Fruit fly (Drosophila melanogaster) whole organism, embryonic: Measurements from ENCODE around the gene Drs.

Experiments
- B-H2 ChIP-seq: fragments of 200-800 bp; sonication (Bioruptor generic); optimal IDR thresholded peaks from 2 replicates; lab custom pipeline; 2018; ENCODE audit warnings: missing biosample characterization, mild to moderate bottlenecking, missing genetic modification characterization
- Bteb2 ChIP-seq: fragments of 200-800 bp; sonication (Bioruptor generic); optimal IDR thresholded peaks from 2 replicates; lab custom pipeline; 2016; ENCODE audit warnings: missing biosample characterization, missing genetic modification characterization
- CG11085 ChIP-seq: fragments of 200-800 bp; sonication (Bioruptor generic); IDR thresholded peaks from 2 replicates; pipeline ENCODE4 v1.3.6; 2022; ENCODE audit warnings: missing biosample characterization, missing genetic modification characterization
- CG11398 ChIP-seq: fragments of 200-800 bp; sonication (Bioruptor generic); optimal IDR thresholded peaks from 2 replicates; lab custom pipeline; 2016; ENCODE audit warnings: missing biosample characterization, missing genetic modification characterization
- CG11695 ChIP-seq: fragments of 200-800 bp; sonication (Bioruptor generic); IDR thresholded peaks from 3 replicates; pipeline ENCODE4 v1.3.6; 2022; ENCODE audit warnings: missing biosample characterization, missing genetic modification characterization
- CG12299 ChIP-seq: fragments of 200-800 bp; sonication (Bioruptor generic); optimal IDR thresholded peaks from 2 replicates; lab custom pipeline; 2018; ENCODE audit warnings: missing biosample characterization, mild to moderate bottlenecking, missing genetic modification characterization
- CG12942 ChIP-seq: fragments of 200-800 bp; sonication (Bioruptor generic); optimal IDR thresholded peaks from 3 replicates; lab custom pipeline; 2016; ENCODE audit warnings: missing biosample characterization, missing genetic modification characterization
- CG17328 ChIP-seq: fragments of 200-800 bp; sonication (Bioruptor generic); IDR thresholded peaks from 2 replicates; pipeline ENCODE4 v1.3.6; 2022; ENCODE audit warnings: missing biosample characterization, missing genetic modification characterization
- CG17568 ChIP-seq: fragments of 200-800 bp; sonication (Bioruptor generic); optimal IDR thresholded peaks from 2 replicates; lab custom pipeline; 2018; ENCODE audit warnings: missing biosample characterization, mild to moderate bottlenecking, missing genetic modification characterization, moderate library complexity
- CG32532 ChIP-seq: fragments of 200-800 bp; sonication (Bioruptor generic); IDR thresholded peaks from 2 replicates; pipeline ENCODE4 v1.3.6; 2022; ENCODE audit warnings: missing biosample characterization, missing genetic modification characterization
- CG4707 ChIP-seq: fragments of 200-800 bp; sonication (Bioruptor generic); optimal IDR thresholded peaks from 2 replicates; lab custom pipeline; 2018; ENCODE audit warnings: missing biosample characterization, mild to moderate bottlenecking, missing genetic modification characterization, moderate library complexity
- CG4820 ChIP-seq: fragments of 200-800 bp; sonication (Bioruptor generic); optimal IDR thresholded peaks from 3 replicates; lab custom pipeline; 2016; ENCODE audit warnings: missing biosample characterization, missing genetic modification characterization
- CG4854 ChIP-seq: fragments of 200-800 bp; sonication (Bioruptor generic); optimal IDR thresholded peaks from 2 replicates; lab custom pipeline; 2016; ENCODE audit warnings: missing biosample characterization, missing genetic modification characterization, inconsistent platforms
- CG6765 ChIP-seq: fragments of 200-800 bp; sonication (Bioruptor generic); optimal IDR thresholded peaks from 3 replicates; lab custom pipeline; 2017; ENCODE audit warnings: missing biosample characterization, mild to moderate bottlenecking, missing genetic modification characterization
- CG7786 ChIP-seq: fragments of 200-800 bp; sonication (Bioruptor generic); optimal IDR thresholded peaks from 2 replicates; lab custom pipeline; 2016; ENCODE audit warnings: missing biosample characterization, missing genetic modification characterization
- CG8388 ChIP-seq: fragments of 200-800 bp; sonication (Bioruptor generic); optimal IDR thresholded peaks from 2 replicates; lab custom pipeline; 2019; ENCODE audit warnings: missing biosample characterization, mild to moderate bottlenecking, missing genetic modification characterization, moderate library complexity
- CG9876 ChIP-seq: fragments of 200-800 bp; sonication (Bioruptor generic); optimal IDR thresholded peaks from 2 replicates; lab custom pipeline; 2016; ENCODE audit warnings: missing biosample characterization, missing genetic modification characterization
- CkIIα-i1 ChIP-seq: fragments of 200-800 bp; sonication (Bioruptor generic); IDR thresholded peaks from 2 replicates; pipeline ENCODE4 v1.3.6; 2022; ENCODE audit warnings: missing biosample characterization, missing genetic modification characterization
- CrebB ChIP-seq: fragments of 200-800 bp; sonication (Bioruptor generic); optimal IDR thresholded peaks from 3 replicates; lab custom pipeline; 2018; ENCODE audit warnings: missing biosample characterization, mild to moderate bottlenecking, missing genetic modification characterization
- Eip74EF ChIP-seq, 2 experiments: fragments of 200-800 bp in 1 of 2; fragments of >200 bp in 1 of 2; sonication (Bioruptor generic) in 1 of 2; optimal IDR thresholded peaks; 2 replicates each; lab custom pipeline; 2017 to 2019; ENCODE audit warnings: missing biosample characterization in 2 of 2, missing genetic modification characterization in 2 of 2, mild to moderate bottlenecking in 1 of 2, moderate library complexity in 1 of 2
- Fer3 ChIP-seq: fragments of 200-800 bp; sonication (Bioruptor generic); optimal IDR thresholded peaks from 2 replicates; lab custom pipeline; 2018; ENCODE audit warnings: missing biosample characterization, mild to moderate bottlenecking, missing genetic modification characterization, moderate library complexity
- Hr3 ChIP-seq: fragments of 200-800 bp; sonication (Bioruptor generic); optimal IDR thresholded peaks from 3 replicates; lab custom pipeline; 2016; ENCODE audit warnings: missing biosample characterization, missing genetic modification characterization
- MTF-1 ChIP-seq: fragments of 200-800 bp; sonication (Bioruptor generic); optimal IDR thresholded peaks from 2 replicates; lab custom pipeline; 2018; ENCODE audit warnings: missing biosample characterization, mild to moderate bottlenecking, missing genetic modification characterization, borderline replicate concordance
- Mad ChIP-seq: fragments of 200-800 bp; sonication (Bioruptor generic); optimal IDR thresholded peaks from 2 replicates; lab custom pipeline; 2016; ENCODE audit warnings: missing biosample characterization, missing genetic modification characterization
- Mes4 ChIP-seq: fragments of 200-800 bp; sonication (Bioruptor generic); optimal IDR thresholded peaks from 2 replicates; lab custom pipeline; 2016; ENCODE audit warnings: missing biosample characterization, missing genetic modification characterization
- Neu2 ChIP-seq: fragments of 200-800 bp; sonication (Bioruptor generic); optimal IDR thresholded peaks from 3 replicates; lab custom pipeline; 2016; ENCODE audit warnings: missing biosample characterization, missing genetic modification characterization, borderline replicate concordance
- Oaz ChIP-seq: fragments of 200-800 bp; sonication (Bioruptor generic); IDR thresholded peaks from 2 replicates; pipeline ENCODE4 v1.3.6; 2022; ENCODE audit warnings: missing biosample characterization, missing genetic modification characterization
- Rfx ChIP-seq: fragments of 200-800 bp; sonication (Bioruptor generic); IDR thresholded peaks from 2 replicates; pipeline ENCODE4 v1.3.6; 2022; ENCODE audit warnings: missing biosample characterization, missing genetic modification characterization
- Rx ChIP-seq: fragments of 200-800 bp; sonication (Bioruptor generic); IDR thresholded peaks from 2 replicates; pipeline ENCODE4 v1.3.6; 2022; ENCODE audit warnings: missing biosample characterization, missing genetic modification characterization
- Taf1 ChIP-seq: fragments of 200-800 bp; sonication (Bioruptor generic); IDR thresholded peaks from 2 replicates; pipeline ENCODE4 v1.3.6; 2022; ENCODE audit warnings: missing biosample characterization, missing genetic modification characterization
- Trl ChIP-seq, 3 experiments: fragments of >200 bp in 2 of 3; fragments of 200-800 bp in 1 of 3; sonication (Bioruptor generic) in 1 of 3; optimal IDR thresholded peaks; 2 replicates in 1 of 3; 3 replicates in 2 of 3; lab custom pipeline; 2016 to 2017; ENCODE audit warnings: missing biosample characterization in 1 of 3, missing genetic modification characterization in 1 of 3
- Xrp1 ChIP-seq: fragments of 200-800 bp; sonication (Bioruptor generic); IDR thresholded peaks from 2 replicates; pipeline ENCODE4 v1.3.6; 2022; ENCODE audit warnings: missing biosample characterization, missing genetic modification characterization
- ash1 ChIP-seq: fragments of 200-800 bp; sonication (Bioruptor generic); optimal IDR thresholded peaks from 2 replicates; lab custom pipeline; 2018; ENCODE audit warnings: missing biosample characterization, mild to moderate bottlenecking, missing genetic modification characterization
- cato ChIP-seq: fragments of 200-800 bp; sonication (Bioruptor generic); optimal IDR thresholded peaks from 2 replicates; lab custom pipeline; 2016; ENCODE audit warnings: missing biosample characterization, missing genetic modification characterization, borderline replicate concordance
- crc ChIP-seq: fragments of 200-800 bp; sonication (Bioruptor generic); optimal IDR thresholded peaks from 2 replicates; lab custom pipeline; 2016; ENCODE audit warnings: missing biosample characterization, missing genetic modification characterization
- dm ChIP-seq: fragments of 200-800 bp; sonication (Bioruptor generic); optimal IDR thresholded peaks from 3 replicates; lab custom pipeline; 2016; ENCODE audit warnings: missing biosample characterization, missing genetic modification characterization
- ems ChIP-seq: fragments of 200-800 bp; sonication (Bioruptor generic); optimal IDR thresholded peaks from 3 replicates; lab custom pipeline; 2016; ENCODE audit warnings: missing biosample characterization, missing genetic modification characterization
- gem ChIP-seq: fragments of 200-800 bp; sonication (Bioruptor generic); optimal IDR thresholded peaks from 2 replicates; lab custom pipeline; 2019; ENCODE audit warnings: missing biosample characterization, mild to moderate bottlenecking, missing genetic modification characterization, moderate library complexity
- her ChIP-seq: fragments of 200-800 bp; sonication (Bioruptor generic); optimal IDR thresholded peaks from 2 replicates; lab custom pipeline; 2016; ENCODE audit warnings: missing biosample characterization, missing genetic modification characterization
- kah ChIP-seq: fragments of 200-800 bp; sonication (Bioruptor generic); optimal IDR thresholded peaks from 2 replicates; lab custom pipeline; 2018; ENCODE audit warnings: missing biosample characterization, mild to moderate bottlenecking, missing genetic modification characterization
- lab ChIP-seq: fragments of 200-800 bp; sonication (Bioruptor generic); optimal IDR thresholded peaks from 3 replicates; lab custom pipeline; 2017; ENCODE audit warnings: missing biosample characterization, missing genetic modification characterization, mild to moderate bottlenecking, moderate library complexity, missing genetic modification reagents
- mam ChIP-seq: fragments of 200-800 bp; sonication (Bioruptor generic); optimal IDR thresholded peaks from 3 replicates; lab custom pipeline; 2016; ENCODE audit warnings: missing biosample characterization, missing genetic modification characterization
- mirr ChIP-seq: fragments of 200-800 bp; sonication (Bioruptor generic); optimal IDR thresholded peaks from 3 replicates; lab custom pipeline; 2018; ENCODE audit warnings: missing biosample characterization, mild to moderate bottlenecking, missing genetic modification characterization
- onecut ChIP-seq: fragments of 200-800 bp; sonication (Bioruptor generic); IDR thresholded peaks from 2 replicates; pipeline ENCODE4 v1.3.6; 2022; ENCODE audit warnings: missing biosample characterization, missing genetic modification characterization
- pho ChIP-seq: fragments of 200-800 bp; sonication (Bioruptor generic); optimal IDR thresholded peaks from 2 replicates; lab custom pipeline; 2016; ENCODE audit warnings: missing biosample characterization, missing genetic modification characterization
- pnt ChIP-seq: fragments of 200-800 bp; sonication (Bioruptor generic); optimal IDR thresholded peaks from 3 replicates; lab custom pipeline; 2016; ENCODE audit warnings: missing biosample characterization, missing genetic modification characterization
- run ChIP-seq: fragments of 200-800 bp; sonication (Bioruptor generic); optimal IDR thresholded peaks from 3 replicates; lab custom pipeline; 2018; ENCODE audit warnings: missing biosample characterization, mild to moderate bottlenecking, missing genetic modification characterization
- scrt ChIP-seq: fragments of 200-800 bp; sonication (Bioruptor generic); optimal IDR thresholded peaks from 2 replicates; lab custom pipeline; 2018; ENCODE audit warnings: missing biosample characterization, mild to moderate bottlenecking, missing genetic modification characterization, moderate library complexity
- tll ChIP-seq, 2 experiments: fragments of 200-800 bp in 1 of 2; fragments of >200 bp in 1 of 2; sonication (Bioruptor generic) in 1 of 2; optimal IDR thresholded peaks; 2 replicates each; lab custom pipeline; 2017 to 2019; ENCODE audit warnings: missing biosample characterization in 2 of 2, missing genetic modification characterization in 2 of 2, mild to moderate bottlenecking in 1 of 2, moderate library complexity in 1 of 2
- ttk ChIP-seq: fragments of 200-800 bp; sonication (Bioruptor generic); IDR thresholded peaks from 2 replicates; pipeline ENCODE4 v2.1.2; 2022; ENCODE audit warnings: missing biosample characterization, missing genetic modification characterization
- yki ChIP-seq: fragments of >200 bp; optimal IDR thresholded peaks from 3 replicates; lab custom pipeline; 2018

Drs gene

dm6 chr3L:3396056-3396455, 26.7 kb downstream of the Drs start (continued):
- TF ChIP-seq CG12942 (GFP tag; lab: Kevin White, UChicago): peak; percentile 53
- peak; percentile 38 for TF ChIP-seq mam (GFP tag; lab: Kevin White, UChicago)
- TF ChIP-seq CG8388 (GFP tag; lab: Kevin White, UChicago): peak; percentile 93
- TF ChIP-seq cato: peak; percentile 70
- peak; percentile 76 for TF ChIP-seq CG4854
- TF ChIP-seq tll (GFP tag; optimal IDR thresholded peaks at IDR 0.05; lab: Kevin White, UChicago): no peak
- peak; percentile 62 for TF ChIP-seq scrt (GFP tag; lab: Kevin White, UChicago)
- peak; percentile 70 for TF ChIP-seq ttk (GFP tag; lab: Robert Waterston, UW)
- no peak for TF ChIP-seq yki (lab: Kevin White, UChicago)
- peak; percentile 77 for TF ChIP-seq CG17568 (GFP tag; lab: Kevin White, UChicago)
- peak; percentile 47 for TF ChIP-seq CG7786 (GFP tag; lab: Kevin White, UChicago)
- no peak for TF ChIP-seq Oaz (GFP tag; lab: Robert Waterston, UW)
- no peak for TF ChIP-seq mirr
- peak; percentile 65 for TF ChIP-seq CrebB (tag; lab: Kevin White, UChicago)
- TF ChIP-seq lab (GFP tag; lab: Kevin White, UChicago): peak; percentile 73
- TF ChIP-seq dm (GFP tag; lab: Kevin White, UChicago): peak; percentile 60
- peak; percentile 94 for TF ChIP-seq gem
- TF ChIP-seq pho (GFP tag; lab: Kevin White, UChicago): no peak
- TF ChIP-seq CG11695: peak; percentile 75; the same call in 2 of the 3 replicates
- TF ChIP-seq Trl (optimal IDR thresholded peaks at IDR 0.05; lab: Kevin White, UChicago): no peak
- peak; percentile 75 for TF ChIP-seq Trl (GFP tag; optimal IDR thresholded peaks at IDR 0.05; lab: Kevin White, UChicago)
- peak; percentile 96 for TF ChIP-seq Xrp1 (GFP tag; lab: Robert Waterston, UW)
- peak; percentile 83 for TF ChIP-seq kah (GFP tag; lab: Kevin White, UChicago)
- peak; percentile 43 for TF ChIP-seq CG11398 (GFP tag; lab: Kevin White, UChicago)
- peak in 1 of 2 experiments; percentile 92 for TF ChIP-seq Eip74EF (GFP tag; optimal IDR thresholded peaks at IDR 0.05; lab: Kevin White, UChicago)
- peak; percentile 83 for TF ChIP-seq onecut (GFP tag; lab: Robert Waterston, UW)
- peak; percentile 76 for TF ChIP-seq Mad
- TF ChIP-seq CkIIα-i1: no peak
- peak; percentile 69 for TF ChIP-seq run (tag; lab: Kevin White, UChicago)
- TF ChIP-seq Rx (GFP tag; lab: Robert Waterston, UW): peak; percentile 56; the same call in 1 of the 2 replicates
- peak; percentile 71 for TF ChIP-seq MTF-1 (GFP tag; lab: Kevin White, UChicago)
- 0 out of 2 replicates have a peak, but pooled peaks have one; percentile 21 for TF ChIP-seq Rfx (GFP tag; lab: Robert Waterston, UW)
- peak; percentile 81 for TF ChIP-seq CG12299 (tag; lab: Kevin White, UChicago)
- TF ChIP-seq Bteb2 (GFP tag; lab: Kevin White, UChicago): peak; percentile 58
- TF ChIP-seq CG32532: peak; percentile 23; the same call in 1 of the 2 replicates
- peak; percentile 76 for TF ChIP-seq ems (GFP tag; lab: Kevin White, UChicago)
- TF ChIP-seq CG4707 (GFP tag; lab: Kevin White, UChicago): peak; percentile 83
- no peak for TF ChIP-seq Neu2
- TF ChIP-seq B-H2 (GFP tag; lab: Kevin White, UChicago): no peak
- TF ChIP-seq Fer3: peak; percentile 57
- TF ChIP-seq pnt: peak; percentile 65
- peak; percentile 51 for TF ChIP-seq crc
- peak; percentile 70 for TF ChIP-seq Mes4 (GFP tag; lab: Kevin White, UChicago)
- TF ChIP-seq CG11085 (GFP tag; lab: Robert Waterston, UW): peak; percentile 42; the same call in 1 of the 2 replicates
- peak; percentile 95 for TF ChIP-seq CG17328 (GFP tag; lab: Robert Waterston, UW)
- peak; percentile 84 for TF ChIP-seq Hr3 (GFP tag; lab: Kevin White, UChicago)
- TF ChIP-seq her: no peak
- peak; percentile 33 for TF ChIP-seq CG9876
- TF ChIP-seq Taf1: no peak
- TF ChIP-seq CG4820 (GFP tag; lab: Kevin White, UChicago): peak; percentile 94
- no peak for TF ChIP-seq ash1 (GFP tag; lab: Kevin White, UChicago)
- TF ChIP-seq CG6765 (GFP tag; lab: Kevin White, UChicago): no peak
